Worm (Caenorhabditis elegans): ENCODE results near the gene K02E11.6.

The K02E11.6 gene

ce11 chrV:14299569-14300064, 51.0 kb downstream of the K02E11.6 start, which contains the start of the genes spig-3 and F14D7.12:
TSS of gene spig-3 (minus strand) at chrV:14299669.
TSS of gene F14D7.12 (plus strand) at chrV:14300014.
- TF ChIP-seq unc-62 (GFP tag; optimal IDR thresholded peaks at IDR 0.05) = no peak

ce11 chrV:14301076-14301475, 52.5 kb downstream of the K02E11.6 start, which contains the start of gene F14D7.6:
TSS of gene F14D7.6 (plus strand) at chrV:14301413.
- no peak for TF ChIP-seq unc-62 (GFP tag; optimal IDR thresholded peaks at IDR 0.05)

Data from whole organism, dauer.